Worm (Caenorhabditis elegans): ENCODE measurements around the gene T01C8.3.

- TF ChIP-seq jun-1 (tag; optimal IDR thresholded peaks at IDR 0.05) (no peak), tbx-2 (tag; optimal IDR thresholded peaks at IDR 0.05) (no peak), unc-39 (tag; optimal IDR thresholded peaks at IDR 0.05) (no peak), unc-62 (GFP tag; optimal IDR thresholded peaks at IDR 0.05) (no peak), nhr-28 (tag; optimal IDR thresholded peaks at IDR 0.05) (no peak), nhr-12 (tag; optimal IDR thresholded peaks at IDR 0.05) (no peak)
Measured at ce11 chrX:16811974-16812373, 29.0 kb upstream of the T01C8.3 start.

Data from whole organism, L3 larva.